Worm (Caenorhabditis elegans): ENCODE measurements around the gene F43G6.4.

The F43G6.4 gene

DNA sequence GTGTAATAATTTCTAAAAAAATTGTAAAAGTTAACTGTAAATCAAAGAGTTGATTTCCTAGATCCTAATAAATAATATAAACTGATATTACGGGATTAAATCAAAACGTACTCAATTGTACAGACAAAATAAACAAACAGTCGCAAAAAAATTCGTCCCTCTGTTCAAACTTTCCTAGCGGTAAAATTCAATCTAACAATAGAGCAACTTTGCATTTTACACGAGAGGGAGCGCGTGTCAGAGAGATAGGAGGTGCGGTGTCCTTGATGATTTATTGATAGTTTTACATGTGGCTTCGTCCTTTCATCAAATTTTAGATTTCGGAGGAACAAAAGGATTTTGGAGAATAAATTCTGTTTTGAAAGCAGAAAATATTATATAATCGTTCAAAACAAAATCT, 40.0 kb downstream of the F43G6.4 start (continued):
- no peak for TF ChIP-seq fkh-10 (GFP tag; optimal IDR thresholded peaks at IDR 0.05)

ce11 chrII:11832475-11832874, 41.9 kb downstream of the F43G6.4 start, which contains the start of gene clec-144:
clec-144 (minus strand) TSS chrII:11832575.
- TF ChIP-seq ceh-88 (GFP tag; IDR thresholded peaks at IDR 0.05) (no peak), irx-1 (tag; optimal IDR thresholded peaks at IDR 0.05) (no peak)

- TF ChIP-seq mef-2 (tag; optimal IDR thresholded peaks at IDR 0.05) (no peak), sup-37 (GFP tag; optimal IDR thresholded peaks at IDR 0.05) (no peak), sptf-1 (tag; optimal IDR thresholded peaks at IDR 0.05) (no peak), nhr-85 (tag) (peak; percentile 78), ztf-4 (tag; optimal IDR thresholded peaks at IDR 0.05) (no peak)
Observed at ce11 chrII:11835208-11835607, 44.6 kb downstream of the F43G6.4 start, which contains the start of gene T27D12.6. T27D12.6 (plus strand) TSS chrII:11835508.

DNA sequence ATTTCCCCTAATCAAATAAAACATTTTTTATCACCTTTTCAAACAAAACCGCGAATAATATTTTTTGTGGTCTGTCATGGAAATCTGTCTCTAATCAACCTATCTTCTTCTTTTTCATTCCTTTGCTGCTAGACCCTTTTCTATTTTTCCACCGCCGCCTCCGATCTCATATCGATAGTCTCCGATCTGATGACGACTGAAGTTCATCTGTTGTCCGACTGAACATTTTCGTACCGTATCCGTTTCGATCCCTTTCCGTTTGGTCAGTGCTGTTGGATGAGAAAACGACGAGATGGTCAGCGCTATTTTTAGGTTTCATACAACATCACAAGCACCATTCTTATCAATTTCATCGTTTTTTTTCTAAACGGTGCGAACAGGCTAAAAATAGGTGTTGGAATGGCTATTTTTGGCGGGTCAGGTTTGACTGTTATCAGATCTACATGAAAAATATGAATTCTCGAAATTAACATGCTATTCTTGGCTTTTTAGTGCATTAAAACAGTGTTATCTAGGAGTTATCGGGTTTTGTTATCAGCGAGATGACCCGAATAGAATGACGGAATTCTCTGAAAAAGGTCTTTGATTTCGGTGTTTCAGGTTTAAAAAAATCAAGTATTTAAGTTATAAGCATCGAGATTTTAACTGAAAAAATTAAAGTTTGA, 46.1 kb downstream of the F43G6.4 start:
- TF ChIP-seq elt-2 (tag; optimal IDR thresholded peaks at IDR 0.05) (peak; percentile 78), nhr-85 (tag) (peak; percentile 98), snu-23 (GFP tag; optimal IDR thresholded peaks at IDR 0.05) (peak; percentile 49), tbx-2 (tag; optimal IDR thresholded peaks at IDR 0.05) (peak; percentile 52), nhr-11 (tag; optimal IDR thresholded peaks at IDR 0.05) (no peak), ceh-90 (tag; optimal IDR thresholded peaks at IDR 0.05) (no peak), grh-1 (GFP tag; IDR thresholded peaks at IDR 0.05) (peak; percentile 26; the same call in 1 of the 2 replicates), nhr-90 (tag; optimal IDR thresholded peaks at IDR 0.05; ENCODE audit: poor library complexity) (peak; percentile 40), mdl-1 (tag; optimal IDR thresholded peaks at IDR 0.05) (peak in 1 of 2 experiments; percentile 27), lsy-2 (tag; optimal IDR thresholded peaks at IDR 0.05) (peak in 1 of 2 experiments; percentile 24), ceh-8 (GFP tag; optimal IDR thresholded peaks at IDR 0.05) (no peak), vab-15 (tag; optimal IDR thresholded peaks at IDR 0.05) (no peak), lin-14 (GFP tag; optimal IDR thresholded peaks at IDR 0.05) (peak; percentile 83), nhr-71 (tag; optimal IDR thresholded peaks at IDR 0.05) (peak; percentile 73), mef-2 (tag; optimal IDR thresholded peaks at IDR 0.05) (peak; percentile 19), hpl-2 (GFP tag; optimal IDR thresholded peaks at IDR 0.05) (no peak), C16A3.4 (tag; optimal IDR thresholded peaks at IDR 0.05) (no peak), efl-1 (optimal IDR thresholded peaks at IDR 0.05) (no peak), efl-1 (GFP tag; optimal IDR thresholded peaks at IDR 0.05 in 1 of 2) (peak in 1 of 2 experiments; percentile 76), elt-3 (tag; optimal IDR thresholded peaks at IDR 0.05) (peak in 5 of 6 experiments; percentile 27 to 90 (median 68)), pax-3 (tag; optimal IDR thresholded peaks at IDR 0.05) (no peak), fkh-4 (tag; optimal IDR thresholded peaks at IDR 0.05; ENCODE audit: borderline replicate concordance) (no peak), lin-35 (GFP tag; optimal IDR thresholded peaks at IDR 0.05) (peak in 1 of 2 experiments; percentile 52), xbp-1 (tag; optimal IDR thresholded peaks at IDR 0.05) (no peak), nhr-19 (GFP tag; conservative IDR thresholded peaks at IDR 0.05) (peak; percentile 62), Y116A8C.19 (tag; optimal IDR thresholded peaks at IDR 0.05; ENCODE audit: borderline replicate concordance) (no peak), blmp-1 (tag; optimal IDR thresholded peaks at IDR 0.05) (peak; percentile 75), nhr-20 (tag; optimal IDR thresholded peaks at IDR 0.05) (peak; percentile 75)

DNA sequence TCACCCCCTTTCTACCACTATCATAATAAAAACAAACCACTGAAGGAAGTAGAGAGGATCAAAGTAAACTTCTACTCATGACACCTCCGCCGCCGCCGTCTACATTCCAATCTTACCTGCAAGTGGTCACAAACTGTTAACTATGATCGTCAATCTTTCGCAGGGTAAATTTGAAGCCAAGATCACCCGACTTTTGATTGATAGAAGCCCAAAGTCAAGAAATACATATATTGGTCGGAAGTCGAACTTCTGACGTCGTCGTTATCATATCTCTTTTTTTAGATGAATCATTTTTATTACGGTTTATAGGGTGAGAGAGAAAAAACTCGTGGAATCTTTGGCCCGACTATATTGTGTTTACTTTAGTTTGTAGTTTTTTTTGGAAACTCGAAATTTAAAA, 47.8 kb downstream of the F43G6.4 start:
- TF ChIP-seq lsy-2 (tag; optimal IDR thresholded peaks at IDR 0.05) = peak in 1 of 2 experiments; percentile 28
- no peak for TF ChIP-seq skn-1 (tag; optimal IDR thresholded peaks at IDR 0.05)
- TF ChIP-seq ces-1 (GFP tag; optimal IDR thresholded peaks at IDR 0.05) = no peak
- peak; percentile 96 for TF ChIP-seq nhr-85 (tag)
- peak; percentile 76 for TF ChIP-seq nhr-71 (tag; optimal IDR thresholded peaks at IDR 0.05)
- TF ChIP-seq efl-1 (optimal IDR thresholded peaks at IDR 0.05) = no peak
- peak in 1 of 2 experiments; percentile 72 for TF ChIP-seq efl-1 (GFP tag; optimal IDR thresholded peaks at IDR 0.05 in 1 of 2)
- no peak for TF ChIP-seq swsn-7 (tag; optimal IDR thresholded peaks at IDR 0.05)
- peak; percentile 25 for TF ChIP-seq nhr-47 (tag; optimal IDR thresholded peaks at IDR 0.05)
- TF ChIP-seq nhr-90 (tag; optimal IDR thresholded peaks at IDR 0.05; ENCODE audit: poor library complexity) = peak; percentile 17
- TF ChIP-seq ama-1 (optimal IDR thresholded peaks at IDR 0.05) = no peak
- TF ChIP-seq lin-14 (GFP tag; optimal IDR thresholded peaks at IDR 0.05) = peak; percentile 80
- TF ChIP-seq nhr-11 (tag; optimal IDR thresholded peaks at IDR 0.05) = no peak
- TF ChIP-seq nhr-19 (GFP tag; conservative IDR thresholded peaks at IDR 0.05) = peak; percentile 24; the same call in 1 of the 2 replicates
- TF ChIP-seq nhr-20 (tag; optimal IDR thresholded peaks at IDR 0.05) = peak; percentile 81
- no peak for TF ChIP-seq pag-3 (tag; optimal IDR thresholded peaks at IDR 0.05; ENCODE audit: borderline replicate concordance, insufficient read depth)
- no peak for TF ChIP-seq dsc-1 (tag; optimal IDR thresholded peaks at IDR 0.05)
- TF ChIP-seq elt-2 (tag; optimal IDR thresholded peaks at IDR 0.05) = no peak
- TF ChIP-seq snu-23 (GFP tag; optimal IDR thresholded peaks at IDR 0.05) = peak; percentile 13
- TF ChIP-seq egl-13 (tag; optimal IDR thresholded peaks at IDR 0.05) = no peak
- TF ChIP-seq irx-1 (tag; optimal IDR thresholded peaks at IDR 0.05) = no peak
- peak; percentile 41 for TF ChIP-seq tbx-2 (tag; optimal IDR thresholded peaks at IDR 0.05)
- peak in 4 of 6 experiments; percentile 66 to 93 (median 67) for TF ChIP-seq elt-3 (tag; optimal IDR thresholded peaks at IDR 0.05)
- peak in 1 of 2 experiments; percentile 17 for TF ChIP-seq lin-35 (GFP tag; optimal IDR thresholded peaks at IDR 0.05)

Measured in whole organism, L1 larva.